Fruit fly (Drosophila melanogaster): ENCODE measurements around the gene CG17147.

The CG17147 gene

DNA sequence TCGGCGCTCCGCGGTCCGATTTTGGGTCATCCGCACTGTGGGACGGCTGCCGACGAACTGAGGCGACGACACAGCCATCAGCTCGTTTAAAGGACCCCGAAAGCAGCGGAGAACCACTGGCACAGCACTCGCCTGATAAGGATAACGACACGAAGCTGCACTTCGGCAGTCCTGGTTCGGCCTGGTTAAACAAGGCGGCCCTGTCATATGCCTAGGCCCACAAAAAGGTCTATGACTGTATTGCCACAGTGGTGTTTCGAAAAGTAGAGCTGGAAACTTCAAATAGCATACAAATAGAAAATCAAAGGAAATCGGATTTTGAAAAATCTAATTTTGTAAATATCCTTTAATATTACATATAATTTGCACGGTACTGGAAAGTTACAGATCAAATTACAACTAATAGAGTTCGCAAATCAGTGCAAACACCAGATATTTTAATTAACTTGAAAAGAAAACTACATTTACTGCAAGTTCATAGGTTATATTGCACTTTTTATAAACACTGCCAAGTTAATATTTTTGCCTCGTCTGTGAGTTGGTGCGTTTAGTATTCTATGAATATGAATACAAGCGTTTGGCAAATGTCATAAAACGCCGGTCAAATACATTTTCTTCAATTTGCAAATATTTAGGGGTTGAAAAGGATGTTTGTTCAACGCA, 38.4 kb upstream of the CG17147 start (continued):
- TF ChIP-seq Kr (GFP tag; optimal IDR thresholded peaks at IDR 0.05) (no peak), CG15269 (tag; optimal IDR thresholded peaks at IDR 0.05) (peak; percentile 62), vvl (GFP tag; IDR thresholded peaks at IDR 0.05) (no peak), dmrt99B (tag; optimal IDR thresholded peaks at IDR 0.05) (peak; percentile 53), ato (GFP tag; IDR thresholded peaks at IDR 0.05; ENCODE audit: partially characterized antibody) (no peak), CG6175 (GFP tag; IDR thresholded peaks at IDR 0.05) (no peak), CG8388 (GFP tag; optimal IDR thresholded peaks at IDR 0.05) (peak; percentile 12), CG12769 (tag; optimal IDR thresholded peaks at IDR 0.05) (peak; percentile 49), Dll (GFP tag; IDR thresholded peaks at IDR 0.05; ENCODE audit: partially characterized antibody) (no peak), Med (GFP tag) (peak; percentile 87), otp (GFP tag; IDR thresholded peaks at IDR 0.05) (no peak), CG12071 (GFP tag; optimal IDR thresholded peaks at IDR 0.05) (no peak), CG33213 (GFP tag; optimal IDR thresholded peaks at IDR 0.05) (peak; percentile 7), Bdp1 (GFP tag; optimal IDR thresholded peaks at IDR 0.05) (peak; percentile 16), tap (tag; optimal IDR thresholded peaks at IDR 0.05) (no peak), exex (tag; optimal IDR thresholded peaks at IDR 0.05) (no peak), CG6254 (GFP tag; optimal IDR thresholded peaks at IDR 0.05) (no peak), Camta (GFP tag; optimal IDR thresholded peaks at IDR 0.05) (no peak), CG18011 (GFP tag; optimal IDR thresholded peaks at IDR 0.05) (no peak), Dref (GFP tag; IDR thresholded peaks at IDR 0.05) (no peak), Lhr (GFP tag; optimal IDR thresholded peaks at IDR 0.05) (no peak), ash1 (GFP tag; optimal IDR thresholded peaks at IDR 0.05) (no peak), CG11560 (tag; IDR thresholded peaks at IDR 0.05) (no peak), Hr3 (GFP tag; optimal IDR thresholded peaks at IDR 0.05) (peak; percentile 46), Rx (GFP tag; IDR thresholded peaks at IDR 0.05) (no peak), Dbx (GFP tag; IDR thresholded peaks at IDR 0.05) (peak; percentile 60; the same call in 1 of the 3 replicates), Sin3A (optimal IDR thresholded peaks at IDR 0.05) (no peak), B-H1 (GFP tag; IDR thresholded peaks at IDR 0.05) (no peak), Six4 (GFP tag; optimal IDR thresholded peaks at IDR 0.05) (no peak), pzg (GFP tag; optimal IDR thresholded peaks at IDR 0.05) (no peak), pnt (GFP tag; optimal IDR thresholded peaks at IDR 0.05) (no peak), eyg (GFP tag; optimal IDR thresholded peaks at IDR 0.05) (no peak), CG7556 (GFP tag; optimal IDR thresholded peaks at IDR 0.05) (peak; percentile 83), jumu (GFP tag; optimal IDR thresholded peaks at IDR 0.05) (no peak), pros (GFP tag; optimal IDR thresholded peaks at IDR 0.05) (no peak), Atf-2 (GFP tag; optimal IDR thresholded peaks at IDR 0.05) (peak; percentile 18), sna (GFP tag; IDR thresholded peaks at IDR 0.05; ENCODE audit: partially characterized antibody) (no peak), phol (tag; optimal IDR thresholded peaks at IDR 0.05) (peak; percentile 15), CG2712 (tag; optimal IDR thresholded peaks at IDR 0.05) (peak; percentile 13), knrl (GFP tag; IDR thresholded peaks at IDR 0.05; ENCODE audit: partially characterized antibody) (no peak), CG3163 (GFP tag; optimal IDR thresholded peaks at IDR 0.05) (no peak), CG8281 (tag; optimal IDR thresholded peaks at IDR 0.05) (no peak), CG11504 (tag; optimal IDR thresholded peaks at IDR 0.05) (peak; percentile 59), CG9215 (GFP tag; IDR thresholded peaks at IDR 0.05) (no peak; the same call in 1 of the 2 replicates), CG4820 (GFP tag; optimal IDR thresholded peaks at IDR 0.05) (no peak), CG10274 (GFP tag; optimal IDR thresholded peaks at IDR 0.05) (no peak), CG6654 (GFP tag; optimal IDR thresholded peaks at IDR 0.05) (no peak), cad (GFP tag; optimal IDR thresholded peaks at IDR 0.05) (no peak), crp (GFP tag; optimal IDR thresholded peaks at IDR 0.05) (peak in 1 of 2 experiments; percentile 12), emc (GFP tag; optimal IDR thresholded peaks at IDR 0.05) (no peak)

All from whole organism, embryonic.